Fruit fly (Drosophila melanogaster): ENCODE results near the gene CG31266.

CG31266 gene

DNA sequence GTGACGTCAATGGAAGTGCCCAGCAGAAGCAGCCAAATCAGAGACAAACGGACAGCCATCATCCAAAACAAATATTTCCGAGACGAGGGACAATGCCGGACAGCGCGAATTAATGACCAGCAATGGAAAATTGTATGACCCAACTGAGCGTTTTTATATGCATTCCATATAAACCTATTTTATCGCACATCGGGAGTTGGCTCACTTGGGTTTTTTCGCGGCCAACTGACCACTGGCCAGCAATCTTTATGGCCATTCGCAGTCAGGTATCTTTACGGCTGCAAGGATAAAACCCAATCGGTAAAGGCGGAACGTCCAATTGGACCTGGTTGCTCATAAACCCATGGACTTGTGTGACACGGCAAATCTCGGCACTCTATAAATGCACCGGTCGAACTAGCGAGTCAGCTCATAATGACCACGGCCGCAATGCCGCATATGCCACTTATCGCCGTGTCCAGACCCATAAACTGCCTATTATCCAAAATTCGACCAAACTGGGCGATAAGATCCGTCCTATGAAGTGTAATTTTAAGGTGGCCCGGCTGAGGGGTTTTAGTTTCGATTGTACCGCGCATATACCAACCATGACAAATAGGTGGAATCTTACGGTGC is at the start of gene CG31266, which contains the start of gene CG4053:
CG31266 (plus strand) TSS at position 565 of the 615 bp plus-strand sequence.
CG4053 (minus strand) TSS at position 101 of the 615 bp plus-strand sequence.
- TF ChIP-seq CrebA (GFP tag; optimal IDR thresholded peaks at IDR 0.05; ENCODE audit: borderline replicate concordance) (peak; percentile 2), h (GFP tag; optimal IDR thresholded peaks at IDR 0.05) (no peak), Myc (optimal IDR thresholded peaks at IDR 0.05) (no peak), GATAd (GFP tag; optimal IDR thresholded peaks at IDR 0.05) (no peak)

DNA sequence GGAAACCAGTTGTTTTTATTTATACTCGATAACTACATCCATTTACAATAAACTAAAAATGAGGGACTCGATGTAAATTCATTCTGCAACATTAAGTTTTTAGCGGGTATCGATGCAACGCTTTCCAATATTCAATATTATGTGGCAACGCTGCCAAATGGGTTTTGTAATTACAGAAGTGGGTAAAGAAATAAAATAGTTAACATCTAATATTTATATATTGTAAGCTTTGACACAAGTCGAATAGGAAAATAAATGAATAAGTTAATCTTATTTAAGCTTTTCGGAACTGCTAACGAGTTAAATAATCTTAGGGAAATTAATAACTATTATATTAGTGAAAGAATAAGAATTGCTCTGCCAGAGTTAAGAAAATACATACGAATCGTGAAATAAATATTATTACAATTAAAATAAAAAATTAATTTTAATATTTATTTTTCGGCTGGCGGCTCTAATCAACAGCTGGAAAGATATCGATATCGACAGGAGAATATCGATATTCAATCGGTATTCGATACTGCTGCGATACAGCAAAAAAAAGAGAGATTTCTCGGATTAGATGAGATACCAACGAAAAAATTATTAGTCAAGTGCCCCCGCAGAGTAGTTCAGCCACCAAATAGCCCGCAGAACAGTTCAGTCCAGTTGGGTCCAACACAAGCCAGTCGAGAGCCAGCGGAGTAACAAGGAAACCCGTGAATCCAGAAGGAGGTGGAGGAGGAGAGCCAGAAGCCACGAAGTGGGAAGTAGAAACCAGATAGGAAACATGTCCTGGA is 47.2 kb upstream of the CG31266 start, which contains the start of gene GckIII:
GckIII (plus strand) TSS at position 485 of the 779 bp plus-strand sequence.
- no peak for TF ChIP-seq Hr78 (GFP tag; optimal IDR thresholded peaks at IDR 0.05)
- no peak for TF ChIP-seq Rel (GFP tag; optimal IDR thresholded peaks at IDR 0.05)
- TF ChIP-seq Rel (tag; optimal IDR thresholded peaks at IDR 0.05): peak; percentile 5

DNA sequence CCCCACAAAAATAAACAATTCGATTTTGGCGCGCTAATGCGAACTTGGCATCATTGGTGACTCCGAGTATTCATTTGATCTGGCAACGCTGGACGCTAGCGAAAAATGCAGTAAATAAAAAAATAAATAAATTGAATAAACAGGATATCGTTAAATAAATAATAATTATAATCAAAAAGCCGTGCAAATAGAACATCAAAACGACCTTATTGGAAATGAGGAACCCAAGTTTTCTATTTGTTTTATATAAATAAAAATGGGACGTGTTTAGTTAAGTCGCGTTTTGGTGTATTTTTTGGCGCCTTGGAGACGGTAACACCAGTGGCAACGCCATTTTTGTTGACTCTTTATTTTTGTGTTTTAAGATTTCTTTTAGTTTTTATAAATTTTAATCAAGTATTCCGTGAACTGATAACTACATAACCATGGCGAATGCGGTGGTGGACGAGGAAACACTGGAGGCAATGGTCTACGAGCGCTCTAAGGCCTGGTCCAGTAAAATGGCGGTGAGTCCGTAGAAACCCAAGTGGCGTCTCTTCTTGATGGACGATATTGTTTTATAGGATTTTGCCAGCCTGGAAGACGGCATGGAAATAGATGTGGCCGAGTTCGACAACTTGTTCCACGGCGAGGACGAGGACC is 44.4 kb upstream of the CG31266 start, which contains the start of gene cal1:
cal1 (plus strand) TSS at position 304 of the 642 bp plus-strand sequence.
- no peak for TF ChIP-seq Rel (GFP tag; optimal IDR thresholded peaks at IDR 0.05)
- TF ChIP-seq Rel (tag; optimal IDR thresholded peaks at IDR 0.05): peak; percentile 83
- TF ChIP-seq Dif (GFP tag; optimal IDR thresholded peaks at IDR 0.05; ENCODE audit: partially characterized antibody): peak; percentile 32
- TF ChIP-seq CrebA (GFP tag; optimal IDR thresholded peaks at IDR 0.05; ENCODE audit: borderline replicate concordance): no peak

DNA sequence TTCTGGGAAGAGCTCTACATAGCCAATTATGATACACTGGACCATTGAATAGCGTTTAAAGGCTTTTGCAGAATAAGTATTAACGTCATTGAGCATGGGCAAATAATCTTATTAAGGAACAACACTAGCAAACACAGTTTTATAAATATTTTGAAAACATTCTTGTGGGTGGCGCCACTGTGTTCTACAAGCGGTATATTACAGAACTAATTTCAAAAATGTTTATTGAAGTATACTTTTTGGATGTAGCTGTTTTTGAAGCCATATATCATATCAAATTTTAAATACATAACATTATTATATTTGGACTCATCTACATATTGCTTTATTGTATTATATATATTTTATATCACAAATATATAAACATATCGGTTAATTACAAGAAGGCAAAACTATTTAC is 23.6 kb upstream of the CG31266 start:
- TF ChIP-seq h (GFP tag; optimal IDR thresholded peaks at IDR 0.05) (no peak), Myc (optimal IDR thresholded peaks at IDR 0.05) (peak; percentile 58)

DNA sequence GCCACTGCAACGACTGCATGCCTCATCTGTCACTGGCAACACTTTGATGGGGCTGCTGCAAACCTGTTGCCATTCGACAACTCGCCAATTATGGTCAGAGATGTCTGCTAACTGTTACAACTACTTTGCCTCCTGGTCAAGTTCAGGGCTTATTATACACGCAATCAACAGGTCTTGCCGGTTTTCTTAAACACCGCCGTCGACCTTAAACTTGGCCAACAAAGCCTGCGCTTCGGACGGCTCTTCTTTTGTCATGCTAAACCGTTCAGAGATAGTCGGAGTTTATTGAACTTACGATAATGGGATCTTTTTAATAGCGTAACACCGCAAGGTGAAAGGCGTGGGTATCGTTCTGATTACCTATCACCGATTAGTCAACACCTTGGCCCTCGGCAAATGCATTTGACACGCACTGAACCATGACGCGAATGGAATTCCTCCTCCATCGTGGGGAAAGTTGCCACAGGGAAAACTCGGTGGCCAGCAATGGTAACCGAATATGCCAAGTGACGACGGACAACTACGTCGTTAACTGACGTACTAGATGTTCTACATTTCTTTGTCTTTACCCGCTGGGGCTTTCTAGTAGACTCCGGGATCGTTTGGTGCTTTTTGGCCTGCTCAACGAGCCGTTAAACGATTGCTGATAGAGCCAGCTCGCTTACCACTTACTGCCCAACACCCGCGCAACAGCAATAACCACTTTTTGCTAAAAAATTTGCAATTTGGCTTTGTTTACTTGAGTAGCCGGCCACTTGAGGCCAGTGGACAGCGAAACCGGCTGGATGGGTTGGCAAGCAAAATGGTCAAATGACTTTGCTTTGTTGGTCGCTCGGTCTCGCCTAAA is 21.4 kb upstream of the CG31266 start:
- TF ChIP-seq Vsx2 (GFP tag; optimal IDR thresholded peaks at IDR 0.05; ENCODE audit: partially characterized antibody): peak; percentile 35
- TF ChIP-seq jim (GFP tag; optimal IDR thresholded peaks at IDR 0.05): no peak
- TF ChIP-seq Rel (GFP tag; optimal IDR thresholded peaks at IDR 0.05): no peak
- peak; percentile 62 for TF ChIP-seq Rel (tag; optimal IDR thresholded peaks at IDR 0.05)
- TF ChIP-seq h (GFP tag; optimal IDR thresholded peaks at IDR 0.05): peak; percentile 58
- no peak for TF ChIP-seq Hr83 (GFP tag; optimal IDR thresholded peaks at IDR 0.05; ENCODE audit: poor library complexity, severe bottlenecking)

DNA sequence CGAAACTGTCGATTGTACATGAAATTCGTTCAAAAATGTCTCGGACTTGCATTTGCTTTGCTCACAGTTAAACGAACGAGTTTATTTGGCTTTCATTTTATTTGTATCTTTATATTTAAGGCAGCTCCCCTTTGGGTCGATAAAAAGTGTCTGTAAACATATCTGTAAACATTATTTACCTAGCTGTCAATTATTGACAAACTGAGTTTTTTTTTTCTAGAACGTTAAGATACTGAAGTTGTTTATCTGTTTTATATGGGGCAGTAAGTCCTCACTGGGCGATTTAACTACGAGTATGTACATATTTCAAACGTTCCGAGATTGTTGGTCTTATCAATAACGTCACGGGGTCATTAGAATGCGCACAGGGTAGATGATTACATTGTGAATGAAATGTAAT is 16.8 kb upstream of the CG31266 start:
- TF ChIP-seq tai (GFP tag; optimal IDR thresholded peaks at IDR 0.05) (no peak), dsf (GFP tag; optimal IDR thresholded peaks at IDR 0.05; ENCODE audit: borderline replicate concordance) (no peak), foxo (GFP tag; optimal IDR thresholded peaks at IDR 0.05) (no peak), h (GFP tag; optimal IDR thresholded peaks at IDR 0.05) (peak; percentile 40), Dfd (GFP tag; optimal IDR thresholded peaks at IDR 0.05) (no peak), sv (GFP tag; optimal IDR thresholded peaks at IDR 0.05) (no peak), CG9705 (GFP tag; optimal IDR thresholded peaks at IDR 0.05) (no peak), brk (GFP tag; optimal IDR thresholded peaks at IDR 0.05) (peak; percentile 24), fru (GFP tag; optimal IDR thresholded peaks at IDR 0.05) (no peak), usp (GFP tag; optimal IDR thresholded peaks at IDR 0.05) (no peak), CrebA (GFP tag; optimal IDR thresholded peaks at IDR 0.05; ENCODE audit: borderline replicate concordance) (no peak), Jra (GFP tag; optimal IDR thresholded peaks at IDR 0.05) (no peak), br (GFP tag; optimal IDR thresholded peaks at IDR 0.05) (no peak), lola (GFP tag; optimal IDR thresholded peaks at IDR 0.05) (no peak), rgr (GFP tag; optimal IDR thresholded peaks at IDR 0.05) (no peak), Hnf4 (GFP tag; optimal IDR thresholded peaks at IDR 0.05) (peak; percentile 3), Hr78 (GFP tag; optimal IDR thresholded peaks at IDR 0.05) (no peak), sage (GFP tag; optimal IDR thresholded peaks at IDR 0.05) (peak; percentile 42), Hr83 (GFP tag; optimal IDR thresholded peaks at IDR 0.05; ENCODE audit: poor library complexity, severe bottlenecking) (peak; percentile 61), psq (GFP tag; optimal IDR thresholded peaks at IDR 0.05) (no peak)

Data from whole organism, wandering third instar larva.